Worm (Caenorhabditis elegans): ENCODE data around the gene trh-1.

The trh-1 gene

DNA sequence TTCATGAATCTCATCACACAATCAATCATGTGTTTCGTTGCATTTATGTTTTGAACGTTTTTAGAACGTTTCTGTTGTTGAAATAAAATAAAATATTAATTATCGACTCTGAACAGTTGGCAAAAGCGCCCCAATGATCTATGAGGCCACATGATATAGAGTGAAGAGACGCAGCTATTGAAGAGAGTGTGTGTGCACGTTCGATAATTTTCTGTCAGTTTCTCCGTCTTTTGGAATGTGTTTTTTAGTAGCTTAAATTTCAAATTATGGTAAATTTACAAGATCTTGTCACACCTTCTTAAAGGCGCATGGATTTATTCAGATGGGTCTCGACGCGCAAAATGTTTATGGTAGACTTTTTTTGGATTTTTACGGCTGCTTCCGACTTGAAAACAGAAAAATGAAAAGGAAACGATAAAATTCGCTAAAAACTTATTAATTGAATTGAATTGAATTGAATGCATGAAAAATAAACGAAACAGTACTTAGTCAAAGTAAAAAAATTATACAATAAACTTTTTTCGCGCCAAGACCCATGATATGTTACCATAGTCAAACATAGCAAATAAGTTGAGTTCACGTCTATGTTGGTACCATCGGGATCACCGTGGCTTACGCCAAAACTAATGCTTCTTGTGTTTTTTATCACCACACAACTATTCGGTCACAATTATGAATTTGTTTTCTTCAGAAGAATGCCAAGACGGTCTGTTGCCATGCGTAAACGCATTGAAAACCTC is 34.7 kb upstream of the trh-1 start, which contains the start of gene C49C3.15 (continued):
- no peak for TF ChIP-seq tag-97 (GFP tag; IDR thresholded peaks at IDR 0.05)
- no peak for TF ChIP-seq gei-8 (GFP tag; optimal IDR thresholded peaks at IDR 0.05)
- no peak for TF ChIP-seq F26F4.8 (GFP tag; conservative IDR thresholded peaks at IDR 0.05)
- no peak for TF ChIP-seq saeg-2 (GFP tag; IDR thresholded peaks at IDR 0.05)
- TF ChIP-seq lin-38 (GFP tag; IDR thresholded peaks at IDR 0.05), result peak; percentile 48; the same call in 1 of the 2 replicates
- no peak for TF ChIP-seq R02D3.7 (tag; optimal IDR thresholded peaks at IDR 0.05)
- peak in 1 of 2 experiments; percentile 10 for TF ChIP-seq mdl-1 (tag; optimal IDR thresholded peaks at IDR 0.05)
- no peak for TF ChIP-seq mdt-29 (GFP tag; IDR thresholded peaks at IDR 0.05)
- TF ChIP-seq unc-39 (tag; optimal IDR thresholded peaks at IDR 0.05), result no peak
- TF ChIP-seq nhr-102 (tag; optimal IDR thresholded peaks at IDR 0.05), result no peak
- TF ChIP-seq nhr-6 (tag; optimal IDR thresholded peaks at IDR 0.05), result no peak
- no peak for TF ChIP-seq spr-3 (GFP tag; optimal IDR thresholded peaks at IDR 0.05)
- TF ChIP-seq lin-1 (GFP tag; IDR thresholded peaks at IDR 0.05), result no peak
- no peak for TF ChIP-seq pqm-1 (tag; optimal IDR thresholded peaks at IDR 0.05)
- TF ChIP-seq nhr-237 (tag; optimal IDR thresholded peaks at IDR 0.05), result no peak
- TF ChIP-seq tra-1 (GFP tag; IDR thresholded peaks at IDR 0.05), result no peak
- no peak for TF ChIP-seq lin-13 (GFP tag; optimal IDR thresholded peaks at IDR 0.05)
- no peak for TF ChIP-seq snpc-1.2 (GFP tag; IDR thresholded peaks at IDR 0.05)
- TF ChIP-seq egl-43 (GFP tag; IDR thresholded peaks at IDR 0.05), result no peak
- peak; percentile 47 for TF ChIP-seq mes-2 (tag; optimal IDR thresholded peaks at IDR 0.05; ENCODE audit: poor library complexity, severe bottlenecking)
- TF ChIP-seq lsy-2 (tag; optimal IDR thresholded peaks at IDR 0.05), result peak in 1 of 2 experiments; percentile 54
- TF ChIP-seq ceh-28 (tag; optimal IDR thresholded peaks at IDR 0.05), result no peak
- no peak for TF ChIP-seq vab-7 (GFP tag; IDR thresholded peaks at IDR 0.05)
- no peak for TF ChIP-seq ztf-11 (tag; optimal IDR thresholded peaks at IDR 0.05)
- TF ChIP-seq fkh-10 (GFP tag; optimal IDR thresholded peaks at IDR 0.05), result no peak
- no peak for TF ChIP-seq mxl-3 (GFP tag; optimal IDR thresholded peaks at IDR 0.05)
- no peak for TF ChIP-seq sdz-12 (GFP tag; optimal IDR thresholded peaks at IDR 0.05)
- no peak for TF ChIP-seq ceh-62 (tag; optimal IDR thresholded peaks at IDR 0.05)
- TF ChIP-seq php-3 (GFP tag; IDR thresholded peaks at IDR 0.05), result no peak

DNA sequence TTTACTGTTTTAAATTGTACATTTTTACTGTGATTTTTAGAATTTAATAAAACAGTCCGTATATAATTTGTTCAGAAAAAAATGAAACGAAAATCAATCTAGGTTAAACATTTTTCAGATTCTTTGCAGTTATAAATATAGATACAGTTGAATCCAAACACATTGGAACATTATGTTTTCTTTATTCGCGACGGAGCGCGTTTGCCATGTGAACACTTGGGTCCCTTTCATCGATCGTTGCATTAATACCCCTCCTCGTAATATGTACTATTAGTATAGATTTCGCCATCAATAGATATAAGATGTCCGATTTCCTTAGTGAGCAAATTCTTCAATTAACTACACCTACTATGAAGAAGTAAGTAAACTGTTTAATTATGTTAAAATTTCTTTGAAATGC is 33.4 kb upstream of the trh-1 start, which contains the start of gene C49C3.8:
TSS of gene C49C3.8 (plus strand) at position 173 of the 400 bp plus-strand sequence.
- TF ChIP-seq lsy-2 (tag; optimal IDR thresholded peaks at IDR 0.05), result peak in 1 of 2 experiments; percentile 51
- TF ChIP-seq aha-1 (tag), result peak; percentile 79
- no peak for TF ChIP-seq zip-11 (GFP tag; IDR thresholded peaks at IDR 0.05)
- TF ChIP-seq lin-38 (GFP tag; IDR thresholded peaks at IDR 0.05), result peak; percentile 40
- TF ChIP-seq mes-2 (tag; optimal IDR thresholded peaks at IDR 0.05; ENCODE audit: poor library complexity, severe bottlenecking), result peak; percentile 27
- TF ChIP-seq lim-7 (GFP tag; IDR thresholded peaks at IDR 0.05), result no peak

DNA sequence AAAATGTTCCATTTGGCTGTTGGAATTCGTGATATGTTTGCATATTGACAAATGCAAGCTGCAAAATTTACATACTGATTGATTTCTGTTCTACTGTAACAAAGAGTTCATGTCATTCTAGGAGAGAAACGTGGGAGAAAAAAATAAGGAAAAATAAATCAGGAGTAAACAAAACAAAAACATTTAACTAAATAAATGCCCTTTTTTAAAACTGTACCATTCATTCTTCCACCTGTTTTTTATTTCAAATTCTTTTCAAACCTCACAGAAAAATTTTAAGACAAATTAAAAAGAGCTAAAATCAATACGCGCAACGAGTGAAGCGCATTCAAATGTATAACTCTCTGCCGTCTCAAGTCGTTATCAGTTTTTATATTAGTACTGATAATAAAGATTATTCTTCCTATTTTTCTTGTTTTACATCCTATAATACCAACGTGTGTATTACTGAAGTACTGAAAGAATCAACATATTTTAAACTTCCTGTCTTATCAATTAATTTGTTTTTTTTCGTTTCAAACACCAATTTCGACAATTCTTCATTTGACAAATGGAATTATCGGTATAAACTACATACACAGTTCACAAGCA is 29.4 kb upstream of the trh-1 start, which contains the start of gene C49C3.10:
TSS of gene C49C3.10 (minus strand) at position 51 of the 591 bp plus-strand sequence.
- TF ChIP-seq unc-62 (GFP tag; optimal IDR thresholded peaks at IDR 0.05 in 1 of 2) (peak in 1 of 2 experiments; percentile 20), unc-62 (tag; optimal IDR thresholded peaks at IDR 0.05) (no peak), dve-1 (tag; optimal IDR thresholded peaks at IDR 0.05; ENCODE audit: insufficient read depth) (peak; percentile 66), F37D6.2 (tag; optimal IDR thresholded peaks at IDR 0.05) (no peak), daf-16 (GFP tag; optimal IDR thresholded peaks at IDR 0.05) (no peak), daf-16 (tag; optimal IDR thresholded peaks at IDR 0.05) (peak; percentile 94), gei-8 (GFP tag; optimal IDR thresholded peaks at IDR 0.05) (no peak), hlh-11 (tag; optimal IDR thresholded peaks at IDR 0.05) (peak; percentile 54), dmd-6 (GFP tag; IDR thresholded peaks at IDR 0.05) (peak; percentile 46), ctbp-1 (GFP tag; IDR thresholded peaks at IDR 0.05) (no peak), pqm-1 (tag; optimal IDR thresholded peaks at IDR 0.05) (peak; percentile 72), nhr-28 (tag; optimal IDR thresholded peaks at IDR 0.05) (peak; percentile 73), nhr-77 (tag; optimal IDR thresholded peaks at IDR 0.05) (peak; percentile 79), mdt-29 (GFP tag; IDR thresholded peaks at IDR 0.05) (no peak)
